In the genomic region with DNA sequence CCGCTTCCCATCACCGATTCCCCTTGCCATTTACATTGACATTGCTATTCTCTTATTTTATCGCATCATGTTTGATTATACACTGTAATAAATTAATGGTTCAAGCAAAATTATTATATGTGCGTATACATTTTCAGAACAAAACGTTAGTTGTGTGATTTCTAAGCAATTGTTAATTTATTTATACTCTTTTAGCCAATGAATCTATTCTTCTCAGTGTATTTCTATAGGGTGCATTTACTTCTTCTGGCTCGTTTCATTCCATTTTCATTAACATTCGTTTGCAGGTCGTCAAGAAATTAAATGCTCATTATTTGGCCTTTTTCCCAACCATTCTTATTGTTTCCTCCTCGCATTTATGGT, we compare ENCODE assay signal across 1 fruit fly cellular context.
TF ChIP-seq lines count a peak whose summit lies in the region.

No protein-coding gene starts in this region.

TF ChIP-seq in whole organism, embryonic, 481 proteins besides CTCF, POLR2A, EP300 and RAD21 (continued from another document):
- TF ChIP-seq Mes4 (GFP tag; optimal IDR thresholded peaks at IDR 0.05; lab: Kevin White, UChicago) (peak; percentile 48), CG14441 (GFP tag; IDR thresholded peaks at IDR 0.05; lab: Robert Waterston, UW) (peak; percentile 55), CG43689 (GFP tag; IDR thresholded peaks at IDR 0.05; lab: Robert Waterston, UW) (peak; percentile 22; the same call in 1 of the 2 replicates), danr (GFP tag; IDR thresholded peaks at IDR 0.05; lab: Robert Waterston, UW) (peak; percentile 49; the same call in 1 of the 2 replicates), Scr (GFP tag; IDR thresholded peaks at IDR 0.05; lab: Robert Waterston, UW; ENCODE audit: partially characterized antibody) (no peak), gce (GFP tag; IDR thresholded peaks at IDR 0.05; lab: Robert Waterston, UW) (0 out of 3 replicates have a peak, but pooled peaks have one; percentile 37), Hr51 (GFP tag; optimal IDR thresholded peaks at IDR 0.05; lab: Kevin White, UChicago) (peak in 1 of 2 experiments; percentile 67), peb (GFP tag; IDR thresholded peaks at IDR 0.05; lab: Robert Waterston, UW) (peak; percentile 63), CG4617 (GFP tag; optimal IDR thresholded peaks at IDR 0.05; lab: Kevin White, UChicago; ENCODE audit: borderline replicate concordance) (no peak), Fer1 (GFP tag; optimal IDR thresholded peaks at IDR 0.05; lab: Kevin White, UChicago) (peak; percentile 26), tio (GFP tag; optimal IDR thresholded peaks at IDR 0.05; lab: Kevin White, UChicago) (peak; percentile 49), Drgx (GFP tag; IDR thresholded peaks at IDR 0.05; lab: Robert Waterston, UW) (peak; percentile 45; the same call in 1 of the 2 replicates), pho (GFP tag; optimal IDR thresholded peaks at IDR 0.05; lab: Kevin White, UChicago) (peak; percentile 42), CG10209 (GFP tag; optimal IDR thresholded peaks at IDR 0.05; lab: Kevin White, UChicago) (peak; percentile 28), jing (GFP tag; optimal IDR thresholded peaks at IDR 0.05; lab: Kevin White, UChicago) (peak; percentile 69), bsh (GFP tag; optimal IDR thresholded peaks at IDR 0.05; lab: Kevin White, UChicago) (peak in 1 of 2 experiments; percentile 87), CG16863 (GFP tag; optimal IDR thresholded peaks at IDR 0.05; lab: Kevin White, UChicago) (peak; percentile 48), sob (GFP tag; IDR thresholded peaks at IDR 0.05; lab: Robert Waterston, UW) (peak; percentile 25; the same call in 1 of the 2 replicates), Doc2 (GFP tag; IDR thresholded peaks at IDR 0.05; lab: Robert Waterston, UW) (no peak), CG32532 (GFP tag; IDR thresholded peaks at IDR 0.05; lab: Robert Waterston, UW) (peak; percentile 60), BtbVII (GFP tag; optimal IDR thresholded peaks at IDR 0.05; lab: Kevin White, UChicago) (no peak), sens (GFP tag; lab: Kevin White, UChicago) (peak; percentile 94), CG4730 (GFP tag; IDR thresholded peaks at IDR 0.05; lab: Robert Waterston, UW) (peak; percentile 52; the same call in 1 of the 2 replicates), CG18764 (GFP tag; optimal IDR thresholded peaks at IDR 0.05; lab: Kevin White, UChicago) (peak; percentile 53), onecut (GFP tag; IDR thresholded peaks at IDR 0.05; lab: Robert Waterston, UW) (peak; percentile 39), Sin3A (optimal IDR thresholded peaks at IDR 0.05; lab: Kevin White, UChicago) (no peak), HLH4C (GFP tag; IDR thresholded peaks at IDR 0.05; lab: Robert Waterston, UW; ENCODE audit: partially characterized antibody) (no peak), Neu2 (GFP tag; optimal IDR thresholded peaks at IDR 0.05; lab: Kevin White, UChicago; ENCODE audit: borderline replicate concordance) (no peak), CG16815 (GFP tag; optimal IDR thresholded peaks at IDR 0.05; lab: Kevin White, UChicago) (peak; percentile 41), sna (GFP tag; IDR thresholded peaks at IDR 0.05; lab: Robert Waterston, UW; ENCODE audit: partially characterized antibody) (no peak), NfI (GFP tag; optimal IDR thresholded peaks at IDR 0.05; lab: Kevin White, UChicago) (peak; percentile 63), prd (optimal IDR thresholded peaks at IDR 0.05; lab: Kevin White, UChicago) (no peak), prd (GFP tag; IDR thresholded peaks at IDR 0.05; lab: Robert Waterston, UW) (peak; percentile 79), Xbp1 (GFP tag; optimal IDR thresholded peaks at IDR 0.05; lab: Kevin White, UChicago) (peak; percentile 62), phol (tag; optimal IDR thresholded peaks at IDR 0.05; lab: Kevin White, UChicago) (peak; percentile 77), gsb-n (tag; optimal IDR thresholded peaks at IDR 0.05; lab: Kevin White, UChicago) (peak; percentile 39), trh (GFP tag; optimal IDR thresholded peaks at IDR 0.05; lab: Kevin White, UChicago) (no peak), CG8388 (GFP tag; optimal IDR thresholded peaks at IDR 0.05; lab: Kevin White, UChicago) (peak; percentile 51), CG11695 (GFP tag; IDR thresholded peaks at IDR 0.05; lab: Robert Waterston, UW) (peak; percentile 64; the same call in 2 of the 3 replicates), CG12769 (tag; optimal IDR thresholded peaks at IDR 0.05; lab: Kevin White, UChicago) (peak; percentile 69), Xrp1 (GFP tag; IDR thresholded peaks at IDR 0.05; lab: Robert Waterston, UW) (peak; percentile 85), Ets97D (GFP tag; optimal IDR thresholded peaks at IDR 0.05; lab: Kevin White, UChicago) (no peak), CG7839 (tag; optimal IDR thresholded peaks at IDR 0.05; lab: Kevin White, UChicago) (peak; percentile 72), CG2116 (GFP tag; optimal IDR thresholded peaks at IDR 0.05; lab: Kevin White, UChicago) (no peak), pfk (GFP tag; optimal IDR thresholded peaks at IDR 0.05; lab: Kevin White, UChicago) (no peak), CG8290 (GFP tag; optimal IDR thresholded peaks at IDR 0.05; lab: Kevin White, UChicago) (no peak), CG8290 (tag; optimal IDR thresholded peaks at IDR 0.05; lab: Kevin White, UChicago) (peak in 1 of 2 experiments; percentile 65), insv (GFP tag; optimal IDR thresholded peaks at IDR 0.05; lab: Kevin White, UChicago) (peak in 1 of 2 experiments; percentile 21), Atf6 (GFP tag; IDR thresholded peaks at IDR 0.05; lab: Robert Waterston, UW) (peak; percentile 23; the same call in 1 of the 2 replicates), gro (GFP tag; optimal IDR thresholded peaks at IDR 0.05; lab: Kevin White, UChicago) (no peak), B-H1 (GFP tag; IDR thresholded peaks at IDR 0.05; lab: Robert Waterston, UW) (peak; percentile 57), Six4 (GFP tag; optimal IDR thresholded peaks at IDR 0.05; lab: Kevin White, UChicago) (peak; percentile 41), CG11398 (GFP tag; optimal IDR thresholded peaks at IDR 0.05; lab: Kevin White, UChicago) (no peak), disco-r (GFP tag; optimal IDR thresholded peaks at IDR 0.05; lab: Kevin White, UChicago) (no peak), Hr39 (optimal IDR thresholded peaks at IDR 0.05; lab: Kevin White, UChicago) (no peak), pnt (GFP tag; optimal IDR thresholded peaks at IDR 0.05; lab: Kevin White, UChicago) (no peak), Oli (tag; optimal IDR thresholded peaks at IDR 0.05; lab: Kevin White, UChicago) (peak; percentile 65), Abd-B (GFP tag; optimal IDR thresholded peaks at IDR 0.05; lab: Kevin White, UChicago) (peak; percentile 74), CG9727 (GFP tag; optimal IDR thresholded peaks at IDR 0.05; lab: Kevin White, UChicago) (peak; percentile 28), CG5245 (GFP tag; optimal IDR thresholded peaks at IDR 0.05; lab: Kevin White, UChicago) (peak; percentile 50), Asciz (GFP tag; optimal IDR thresholded peaks at IDR 0.05; lab: Kevin White, UChicago) (peak; percentile 64), Hsf (GFP tag; optimal IDR thresholded peaks at IDR 0.05; lab: Kevin White, UChicago) (peak; percentile 52), Fer2 (tag; optimal IDR thresholded peaks at IDR 0.05; lab: Kevin White, UChicago) (no peak), btn (GFP tag; optimal IDR thresholded peaks at IDR 0.05; lab: Kevin White, UChicago) (no peak), slp2 (GFP tag; optimal IDR thresholded peaks at IDR 0.05; lab: Kevin White, UChicago) (peak; percentile 52), CG1024 (GFP tag; IDR thresholded peaks at IDR 0.05; lab: Robert Waterston, UW) (peak; percentile 54), PHDP (tag; optimal IDR thresholded peaks at IDR 0.05; lab: Kevin White, UChicago) (peak; percentile 73), CG6254 (GFP tag; optimal IDR thresholded peaks at IDR 0.05; lab: Kevin White, UChicago) (peak; percentile 59), Dek (tag; optimal IDR thresholded peaks at IDR 0.05; lab: Kevin White, UChicago) (peak; percentile 9), sisA (GFP tag; IDR thresholded peaks at IDR 0.05; lab: Robert Waterston, UW) (peak; percentile 61), CG3847 (GFP tag; IDR thresholded peaks at IDR 0.05; lab: Robert Waterston, UW) (0 out of 2 replicates have a peak, but pooled peaks have one; percentile 18), CG12219 (GFP tag; optimal IDR thresholded peaks at IDR 0.05; lab: Kevin White, UChicago) (peak; percentile 11), vvl (GFP tag; IDR thresholded peaks at IDR 0.05; lab: Robert Waterston, UW) (peak; percentile 79), HHEX (GFP tag; optimal IDR thresholded peaks at IDR 0.05; lab: Kevin White, UChicago) (peak; percentile 23), Hr3 (GFP tag; optimal IDR thresholded peaks at IDR 0.05; lab: Kevin White, UChicago) (peak; percentile 38), CG11093 (GFP tag; IDR thresholded peaks at IDR 0.05; lab: Robert Waterston, UW) (no peak), eyg (GFP tag; optimal IDR thresholded peaks at IDR 0.05; lab: Kevin White, UChicago) (no peak), Pdp1 (GFP tag; optimal IDR thresholded peaks at IDR 0.05; lab: Kevin White, UChicago) (peak; percentile 0 to 25), CG31388 (GFP tag; optimal IDR thresholded peaks at IDR 0.05; lab: Kevin White, UChicago) (no peak), CG30403 (GFP tag; optimal IDR thresholded peaks at IDR 0.05; lab: Kevin White, UChicago) (peak; percentile 9), CG17568 (GFP tag; optimal IDR thresholded peaks at IDR 0.05; lab: Kevin White, UChicago) (peak; percentile 27), hb (GFP tag; IDR thresholded peaks at IDR 0.05; lab: Robert Waterston, UW; ENCODE audit: partially characterized antibody) (no peak), dpn (GFP tag; optimal IDR thresholded peaks at IDR 0.05; lab: Kevin White, UChicago) (peak; percentile 9 to 56), zfh1 (GFP tag; IDR thresholded peaks at IDR 0.05; lab: Robert Waterston, UW) (peak; percentile 82), Sox100B (GFP tag; optimal IDR thresholded peaks at IDR 0.05; lab: Kevin White, UChicago) (peak; percentile 6), CG12659 (GFP tag; optimal IDR thresholded peaks at IDR 0.05; lab: Kevin White, UChicago) (no peak), CG10959 (GFP tag; IDR thresholded peaks at IDR 0.05; lab: Robert Waterston, UW) (peak; percentile 72), ab (GFP tag; optimal IDR thresholded peaks at IDR 0.05; lab: Kevin White, UChicago) (no peak), pan (optimal IDR thresholded peaks at IDR 0.05; lab: Kevin White, UChicago) (no peak), pan (GFP tag; optimal IDR thresholded peaks at IDR 0.05 in 1 of 2, IDR thresholded peaks at IDR 0.05 in 1 of 2) (peak in 1 of 2 experiments; percentile 85), ase (GFP tag; IDR thresholded peaks at IDR 0.05; lab: Robert Waterston, UW) (peak; percentile 34; the same call in 1 of the 3 replicates), zfh2 (GFP tag; optimal IDR thresholded peaks at IDR 0.05; lab: Kevin White, UChicago) (no peak), HmgD (GFP tag; optimal IDR thresholded peaks at IDR 0.05; lab: Kevin White, UChicago) (no peak), D19B (GFP tag; optimal IDR thresholded peaks at IDR 0.05; lab: Kevin White, UChicago) (peak; percentile 13), maf-S (GFP tag; optimal IDR thresholded peaks at IDR 0.05; lab: Kevin White, UChicago) (peak; percentile 31), fd3F (GFP tag; optimal IDR thresholded peaks at IDR 0.05; lab: Kevin White, UChicago) (peak; percentile 8), Hand (GFP tag; optimal IDR thresholded peaks at IDR 0.05; lab: Kevin White, UChicago) (no peak), inv (GFP tag; IDR thresholded peaks at IDR 0.05; lab: Robert Waterston, UW; ENCODE audit: partially characterized antibody) (no peak), CG18619 (GFP tag; optimal IDR thresholded peaks at IDR 0.05; lab: Kevin White, UChicago) (no peak), esg (GFP tag; conservative IDR thresholded peaks at IDR 0.05; lab: Robert Waterston, UW) (peak; percentile 63), Ada2b (GFP tag; IDR thresholded peaks at IDR 0.05; lab: Robert Waterston, UW) (0 out of 2 replicates have a peak, but pooled peaks have one; percentile 26), CG34376 (GFP tag; optimal IDR thresholded peaks at IDR 0.05; lab: Kevin White, UChicago) (no peak), CG17802 (tag; optimal IDR thresholded peaks at IDR 0.05; lab: Kevin White, UChicago) (peak; percentile 40), Deaf1 (tag; optimal IDR thresholded peaks at IDR 0.05; lab: Kevin White, UChicago) (no peak), Elba2 (GFP tag; optimal IDR thresholded peaks at IDR 0.05; lab: Kevin White, UChicago) (peak; percentile 4), CG11085 (GFP tag; IDR thresholded peaks at IDR 0.05; lab: Robert Waterston, UW) (peak; percentile 19; the same call in 1 of the 2 replicates), Hr78 (GFP tag; optimal IDR thresholded peaks at IDR 0.05; lab: Kevin White, UChicago) (no peak), ssp (GFP tag; IDR thresholded peaks at IDR 0.05; lab: Robert Waterston, UW) (peak; percentile 56), CG1603 (tag; optimal IDR thresholded peaks at IDR 0.05; lab: Kevin White, UChicago) (peak; percentile 81), CkIIα-i1 (GFP tag; IDR thresholded peaks at IDR 0.05; lab: Robert Waterston, UW) (no peak), CG12236 (GFP tag; optimal IDR thresholded peaks at IDR 0.05; lab: Kevin White, UChicago) (peak; percentile 33), CG6813 (GFP tag; optimal IDR thresholded peaks at IDR 0.05; lab: Kevin White, UChicago) (no peak), CG12104 (GFP tag; optimal IDR thresholded peaks at IDR 0.05; lab: Kevin White, UChicago) (no peak), tin (GFP tag; optimal IDR thresholded peaks at IDR 0.05; lab: Kevin White, UChicago) (peak; percentile 9), crol (GFP tag; IDR thresholded peaks at IDR 0.05; lab: Robert Waterston, UW) (no peak), scrt (GFP tag; optimal IDR thresholded peaks at IDR 0.05; lab: Kevin White, UChicago) (no peak), vnd (GFP tag; IDR thresholded peaks at IDR 0.05; lab: Robert Waterston, UW; ENCODE audit: partially characterized antibody) (no peak), Chrac-16 (GFP tag; optimal IDR thresholded peaks at IDR 0.05; lab: Kevin White, UChicago) (peak; percentile 54), Adf1 (GFP tag; IDR thresholded peaks at IDR 0.05; lab: Robert Waterston, UW) (no peak), CG17359 (tag; optimal IDR thresholded peaks at IDR 0.05; lab: Kevin White, UChicago) (peak; percentile 78), CG9215 (GFP tag; IDR thresholded peaks at IDR 0.05; lab: Robert Waterston, UW) (0 out of 2 replicates have a peak, but pooled peaks have one; percentile 18), CG17361 (GFP tag; IDR thresholded peaks at IDR 0.05; lab: Robert Waterston, UW) (peak; percentile 38; the same call in 2 of the 3 replicates), sug (tag; optimal IDR thresholded peaks at IDR 0.05; lab: Kevin White, UChicago) (no peak), Taf1 (GFP tag; IDR thresholded peaks at IDR 0.05; lab: Robert Waterston, UW) (0 out of 2 replicates have a peak, but pooled peaks have one; percentile 33)
TF ChIP-seq in whole organism, embryonic: peak in this region for 223.
